Fruit fly (Drosophila melanogaster) Kc167 (cell line): ENCODE results near the gene CG6154.

Source experiments
- Myc ChIP-seq: fragments of >200 bp; optimal IDR thresholded peaks from 2 replicates; lab custom pipeline; 2017; ENCODE audit warnings: missing external identifiers
- h ChIP-seq: fragments of >200 bp; optimal IDR thresholded peaks from 3 replicates; lab custom pipeline; 2018; ENCODE audit warnings: missing external identifiers
- psq ChIP-seq: fragments of >200 bp; optimal IDR thresholded peaks from 2 replicates; lab custom pipeline; 2017; ENCODE audit warnings: missing external identifiers
- ttk ChIP-seq: sonication (Bioruptor generic); optimal IDR thresholded peaks from 2 replicates; lab custom pipeline; 2017; ENCODE audit warnings: missing external identifiers

dm6 chr3R:26259863-26260262 is 2.6 kb upstream of the CG6154 start:
- TF ChIP-seq psq (no peak), ttk (lab: Kevin White, UChicago) (no peak), h (no peak), Myc (lab: Kevin White, UChicago) (no peak)
